Worm (Caenorhabditis elegans) whole organism, young adult: ENCODE measurements around the gene srbc-13.
"Not testable (repeated sequence)": the region's sequence is repeated elsewhere in the genome, so short reads cannot be mapped to it uniquely, and the experiment has no call there.

ENCODE experiments used
- F37B4.10 ChIP-seq: fragments of 200-800 bp; sonication (Bioruptor generic); IDR thresholded peaks from 2 replicates; pipeline ENCODE4 v1.3.6; 2022; ENCODE audit warnings: missing genetic modification characterization, missing compliant biosample characterization
- F49E8.2 ChIP-seq: sonication (generic microtip); optimal IDR thresholded peaks from 3 replicates; lab custom pipeline; 2017; ENCODE audit warnings: missing genetic modification characterization, mild to moderate bottlenecking, missing compliant biosample characterization, antibody characterized with exemption, moderate library complexity; ENCODE audit not compliant: insufficient read depth
- T07F8.4 ChIP-seq: sonication (generic microtip); optimal IDR thresholded peaks from 2 replicates; lab custom pipeline; 2016; ENCODE audit warnings: mild to moderate bottlenecking, missing genetic modification characterization, moderate library complexity, missing compliant biosample characterization
- T26A5.8 ChIP-seq: sonication (generic microtip); optimal IDR thresholded peaks from 2 replicates; lab custom pipeline; 2016; ENCODE audit warnings: missing genetic modification characterization, missing compliant biosample characterization
- Y53G8AR.9 ChIP-seq: fragments of 200-800 bp; sonication (Bioruptor generic); conservative IDR thresholded peaks from 2 replicates; pipeline ENCODE4 v1.3.6; 2022; ENCODE audit warnings: missing genetic modification reagents, missing genetic modification characterization, missing compliant biosample characterization
- ama-1 ChIP-seq, 3 experiments: fragments of 150-350 bp in 1 of 3; sonication (generic microtip) in 2 of 3; optimal IDR thresholded peaks; 2 replicates each; lab custom pipeline; 2014 to 2018; ENCODE audit warnings: missing biosample characterization in 2 of 3, missing genetic modification characterization in 2 of 3, missing genetic modification reagents in 2 of 3
- aptf-3 ChIP-seq: fragments of 200-800 bp; sonication (Bioruptor generic); IDR thresholded peaks from 2 replicates; pipeline ENCODE4 v1.3.6; 2022; ENCODE audit warnings: missing genetic modification characterization, missing compliant biosample characterization
- cebp-2 ChIP-seq: fragments of 200-800 bp; sonication (Bioruptor generic); IDR thresholded peaks from 2 replicates; pipeline ENCODE4 v1.3.6; 2022; ENCODE audit warnings: missing genetic modification characterization, missing compliant biosample characterization
- chd-7 ChIP-seq: sonication (generic microtip); optimal IDR thresholded peaks from 2 replicates; lab custom pipeline; 2016; ENCODE audit warnings: mild to moderate bottlenecking, missing genetic modification characterization, moderate library complexity, missing compliant biosample characterization
- egl-44 ChIP-seq: fragments of 200-800 bp; sonication (Bioruptor generic); IDR thresholded peaks from 2 replicates; pipeline ENCODE4 v1.3.6; 2022; ENCODE audit warnings: missing genetic modification reagents, missing genetic modification characterization, missing compliant biosample characterization
- gei-17 ChIP-seq: fragments of 200-800 bp; sonication (Bioruptor generic); optimal IDR thresholded peaks from 2 replicates; lab custom pipeline; 2018; ENCODE audit warnings: mild to moderate bottlenecking, missing genetic modification characterization, missing compliant biosample characterization
- him-1 ChIP-seq: sonication (generic microtip); optimal IDR thresholded peaks from 2 replicates; lab custom pipeline; 2016; ENCODE audit warnings: missing genotype, missing genetic modification reagents, missing genetic modification characterization, missing compliant biosample characterization
- hlh-26 ChIP-seq: fragments of 200-800 bp; sonication (Bioruptor generic); conservative IDR thresholded peaks from 2 replicates; pipeline ENCODE4 v1.3.6; 2022; ENCODE audit warnings: missing genetic modification reagents, missing genetic modification characterization, missing compliant biosample characterization
- hmg-1.2 ChIP-seq: fragments of 200-800 bp; sonication (Bioruptor generic); IDR thresholded peaks from 2 replicates; pipeline ENCODE4 v1.3.6; 2022; ENCODE audit warnings: missing genetic modification reagents, missing genetic modification characterization, missing compliant biosample characterization
- hmg-20 ChIP-seq: fragments of 200-800 bp; sonication (Bioruptor generic); IDR thresholded peaks from 2 replicates; pipeline ENCODE4 v1.3.6; 2022; ENCODE audit warnings: missing genetic modification reagents, missing genetic modification characterization, missing compliant biosample characterization
- hrde-1 ChIP-seq: sonication (generic microtip); optimal IDR thresholded peaks from 2 replicates; lab custom pipeline; 2016; ENCODE audit warnings: missing genetic modification characterization, mild to moderate bottlenecking, missing compliant biosample characterization, moderate library complexity, missing genotype, missing genetic modification reagents, borderline replicate concordance
- hsf-1 ChIP-seq: fragments of 200-800 bp; sonication (Bioruptor generic); IDR thresholded peaks from 2 replicates; pipeline ENCODE4 v1.3.6; 2022; ENCODE audit warnings: missing genetic modification reagents, missing genetic modification characterization, missing compliant biosample characterization
- let-526 ChIP-seq: fragments of 200-800 bp; sonication (Bioruptor generic); IDR thresholded peaks from 2 replicates; pipeline ENCODE4 v1.3.6; 2022; ENCODE audit warnings: missing genetic modification reagents, missing genetic modification characterization, missing compliant biosample characterization
- let-607 ChIP-seq, 2 experiments: fragments of 200-800 bp in 1 of 2; sonication (Bioruptor generic) in 1 of 2; sonication (generic microtip) in 1 of 2; optimal IDR thresholded peaks; 2 replicates each; lab custom pipeline; 2016 to 2018; ENCODE audit warnings: mild to moderate bottlenecking in 2 of 2, missing compliant biosample characterization in 2 of 2, missing genetic modification characterization in 2 of 2, moderate library complexity in 2 of 2, missing genotype in 1 of 2
- lir-1 ChIP-seq: fragments of 200-800 bp; sonication (Bioruptor generic); conservative IDR thresholded peaks from 2 replicates; pipeline ENCODE4 v1.3.6; 2022; ENCODE audit warnings: missing genetic modification reagents, missing genetic modification characterization, missing compliant biosample characterization
- lsl-1 ChIP-seq: fragments of 200-800 bp; sonication (Bioruptor generic); optimal IDR thresholded peaks from 2 replicates; lab custom pipeline; 2018; ENCODE audit warnings: mild to moderate bottlenecking, missing genetic modification characterization, moderate library complexity, missing compliant biosample characterization
- madf-6 ChIP-seq: fragments of 200-800 bp; sonication (Bioruptor generic); IDR thresholded peaks from 2 replicates; pipeline ENCODE4 v1.3.6; 2022; ENCODE audit warnings: missing genetic modification reagents, missing genetic modification characterization, missing compliant biosample characterization
- nfya-2 ChIP-seq: fragments of 200-800 bp; sonication (Bioruptor generic); IDR thresholded peaks from 2 replicates; pipeline ENCODE4 v1.3.6; 2022; ENCODE audit warnings: missing genetic modification reagents, missing genetic modification characterization, missing compliant biosample characterization
- nhr-80 ChIP-seq: sonication (generic microtip); optimal IDR thresholded peaks from 2 replicates; lab custom pipeline; 2016; ENCODE audit warnings: missing genetic modification characterization, missing compliant biosample characterization
- nhr-90 ChIP-seq: sonication (generic microtip); optimal IDR thresholded peaks from 2 replicates; lab custom pipeline; 2016; ENCODE audit warnings: missing genotype, mild to moderate bottlenecking, missing genetic modification characterization, missing compliant biosample characterization
- pbrm-1 ChIP-seq: fragments of 200-800 bp; sonication (Bioruptor generic); IDR thresholded peaks from 2 replicates; pipeline ENCODE4 v1.3.6; 2022; ENCODE audit warnings: missing genetic modification reagents, missing genetic modification characterization, missing compliant biosample characterization
- rpc-1 ChIP-seq, 2 experiments: fragments of 150-350 bp in 1 of 2; sonication (generic microtip) in 1 of 2; optimal IDR thresholded peaks; 2 replicates each; lab custom pipeline; 2014 to 2018; ENCODE audit warnings: missing biosample characterization in 1 of 2, missing genetic modification characterization in 1 of 2, missing genetic modification reagents in 1 of 2, missing genotype in 1 of 2
- sea-2 ChIP-seq: fragments of 200-800 bp; sonication (Bioruptor generic); IDR thresholded peaks from 2 replicates; pipeline ENCODE4 v1.3.6; 2022; ENCODE audit warnings: missing genetic modification characterization, missing compliant biosample characterization
- tlf-1 ChIP-seq: fragments of 200-800 bp; sonication (Bioruptor generic); optimal IDR thresholded peaks from 2 replicates; lab custom pipeline; 2018; ENCODE audit warnings: mild to moderate bottlenecking, missing genetic modification characterization, missing compliant biosample characterization
- xnd-1 ChIP-seq: sonication (generic microtip); optimal IDR thresholded peaks from 2 replicates; lab custom pipeline; 2016; ENCODE audit warnings: missing genotype, missing genetic modification reagents, missing genetic modification characterization, missing compliant biosample characterization
- ztf-22 ChIP-seq: fragments of 200-800 bp; sonication (Bioruptor generic); optimal IDR thresholded peaks from 2 replicates; lab custom pipeline; 2018; ENCODE audit warnings: mild to moderate bottlenecking, missing genetic modification characterization, moderate library complexity, missing compliant biosample characterization
- ztf-25 ChIP-seq: fragments of 200-800 bp; sonication (Bioruptor generic); IDR thresholded peaks from 2 replicates; pipeline ENCODE4 v1.3.6; 2022; ENCODE audit warnings: missing genetic modification reagents, missing genetic modification characterization, missing compliant biosample characterization

The srbc-13 gene

ce11 chrV:817182-817581, 30.4 kb upstream of the srbc-13 start, which contains the start of gene R13D11.1:
R13D11.1 (plus strand) TSS chrV:817482.
- no peak for TF ChIP-seq hmg-1.2 (GFP tag; lab: Robert Waterston, UW)
- TF ChIP-seq tlf-1 = no peak
- no peak for TF ChIP-seq hrde-1 (tag; lab: Kevin White, UChicago)
- no peak for TF ChIP-seq nfya-2 (GFP tag; lab: Robert Waterston, UW)
- TF ChIP-seq ama-1 (optimal IDR thresholded peaks at IDR 0.05; lab: Kevin White, UChicago) = no peak
- TF ChIP-seq ama-1 (GFP tag; optimal IDR thresholded peaks at IDR 0.05; lab: Kevin White, UChicago) = no peak
- no peak for TF ChIP-seq sea-2 (GFP tag; lab: Robert Waterston, UW)
- no peak for TF ChIP-seq egl-44 (GFP tag; lab: Robert Waterston, UW)

ce11 chrV:820629-821028, 27.0 kb upstream of the srbc-13 start, which contains the start of gene srx-32:
srx-32 (minus strand) TSS chrV:820729.
- TF ChIP-seq let-526; madf-6 (GFP tag; lab: Robert Waterston, UW); T26A5.8 (tag; lab: Kevin White, UChicago): not testable (repeated sequence)

- TF ChIP-seq lsl-1; F37B4.10 (GFP tag; lab: Robert Waterston, UW); nhr-90 (tag; lab: Kevin White, UChicago): not testable (repeated sequence)
Measured at ce11 chrV:822922-823321, 24.7 kb upstream of the srbc-13 start, which contains the start of gene srx-31. srx-31 (minus strand) TSS chrV:823022.

- no peak for TF ChIP-seq him-1 (tag; lab: Kevin White, UChicago)
- no peak for TF ChIP-seq hlh-26 (GFP tag; lab: Robert Waterston, UW)
- TF ChIP-seq lir-1 (GFP tag; lab: Robert Waterston, UW) = no peak
- no peak for TF ChIP-seq rpc-1 (optimal IDR thresholded peaks at IDR 0.05; lab: Kevin White, UChicago)
- no peak for TF ChIP-seq rpc-1 (tag; optimal IDR thresholded peaks at IDR 0.05; lab: Kevin White, UChicago)
- TF ChIP-seq nhr-80 (tag; lab: Kevin White, UChicago) = no peak
- TF ChIP-seq T26A5.8 (tag; lab: Kevin White, UChicago) = no peak
- no peak for TF ChIP-seq xnd-1 (tag; lab: Kevin White, UChicago)
- TF ChIP-seq ztf-25 (GFP tag; lab: Robert Waterston, UW) = no peak
- TF ChIP-seq hsf-1 (GFP tag; lab: Robert Waterston, UW) = no peak
- TF ChIP-seq cebp-2 (GFP tag; lab: Robert Waterston, UW) = no peak
- TF ChIP-seq ztf-22 (GFP tag; lab: Kevin White, UChicago) = no peak
- no peak for TF ChIP-seq aptf-3 (GFP tag; lab: Robert Waterston, UW)
- TF ChIP-seq T07F8.4 = no peak
- no peak for TF ChIP-seq chd-7
- TF ChIP-seq hmg-20 (GFP tag; lab: Robert Waterston, UW) = no peak
- no peak for TF ChIP-seq pbrm-1 (GFP tag; lab: Robert Waterston, UW)
- TF ChIP-seq let-607 (tag; optimal IDR thresholded peaks at IDR 0.05; lab: Kevin White, UChicago) = no peak
- no peak for TF ChIP-seq gei-17
- no peak for TF ChIP-seq Y53G8AR.9 (GFP tag; lab: Robert Waterston, UW)
- no peak for TF ChIP-seq F49E8.2 (tag; lab: Kevin White, UChicago)
Measured at ce11 chrV:826097-826496, 21.5 kb upstream of the srbc-13 start, which contains the start of gene F41H8.2. F41H8.2 (plus strand) TSS chrV:826397.
